Worm (Caenorhabditis elegans) whole organism, L2 larva: ENCODE data around the gene srbc-32.

Experiments used
- F13H6.1 ChIP-seq: sonication (generic microtip); optimal IDR thresholded peaks from 2 replicates; lab custom pipeline; 2016; ENCODE audit warnings: missing genetic modification characterization, missing compliant biosample characterization
- R02D3.7 ChIP-seq: fragments of 150-350 bp; optimal IDR thresholded peaks from 2 replicates; lab custom pipeline; 2014; ENCODE audit warnings: missing biosample characterization, missing genetic modification characterization
- aly-2 ChIP-seq: fragments of 150-350 bp; optimal IDR thresholded peaks from 2 replicates; lab custom pipeline; 2014; ENCODE audit warnings: missing biosample characterization, missing genetic modification characterization
- ama-1 ChIP-seq: fragments of 150-350 bp; optimal IDR thresholded peaks from 2 replicates; lab custom pipeline; 2018; ENCODE audit warnings: inconsistent platforms
- elt-3 ChIP-seq: sonication (generic microtip); optimal IDR thresholded peaks from 2 replicates; lab custom pipeline; 2017; ENCODE audit warnings: missing biosample characterization, missing genetic modification characterization
- gmeb-1 ChIP-seq: fragments of 150-350 bp; optimal IDR thresholded peaks from 2 replicates; lab custom pipeline; 2014; ENCODE audit warnings: missing biosample characterization, missing genetic modification characterization
- lin-13 ChIP-seq: fragments of 150-350 bp; optimal IDR thresholded peaks from 2 replicates; lab custom pipeline; 2014; ENCODE audit warnings: missing biosample characterization, missing genetic modification reagents, missing genetic modification characterization
- lin-39 ChIP-seq: fragments of 150-350 bp; optimal IDR thresholded peaks from 2 replicates; lab custom pipeline; 2014; ENCODE audit warnings: missing biosample characterization, missing genetic modification reagents, missing genetic modification characterization
- lsy-2 ChIP-seq, 2 experiments: fragments of 150-350 bp in 1 of 2; sonication (generic microtip) in 1 of 2; optimal IDR thresholded peaks; 2 replicates each; lab custom pipeline; 2014 to 2017; ENCODE audit warnings: missing biosample characterization in 2 of 2, missing genetic modification characterization in 2 of 2
- nhr-237 ChIP-seq: fragments of 150-350 bp; optimal IDR thresholded peaks from 2 replicates; lab custom pipeline; 2014; ENCODE audit warnings: missing biosample characterization, missing genetic modification characterization
- sma-9 ChIP-seq, 2 experiments: fragments of 150-350 bp in 1 of 2; sonication (generic microtip) in 1 of 2; optimal IDR thresholded peaks; 2 replicates each; lab custom pipeline; 2014 to 2016; ENCODE audit warnings: missing genetic modification characterization in 2 of 2, mild to moderate bottlenecking in 1 of 2, missing biosample characterization in 1 of 2, missing compliant biosample characterization in 1 of 2, missing genetic modification reagents in 1 of 2, moderate library complexity in 1 of 2
- unc-39 ChIP-seq: fragments of 150-350 bp; optimal IDR thresholded peaks from 2 replicates; lab custom pipeline; 2014; ENCODE audit warnings: missing biosample characterization, missing genetic modification characterization
- unc-55 ChIP-seq: fragments of 150-350 bp; sonication (generic microtip); optimal IDR thresholded peaks from 3 replicates; lab custom pipeline; 2014; ENCODE audit warnings: missing biosample characterization, missing genetic modification reagents, missing genetic modification characterization
- ztf-4 ChIP-seq: fragments of 150-350 bp; optimal IDR thresholded peaks from 2 replicates; lab custom pipeline; 2014; ENCODE audit warnings: missing biosample characterization, missing genetic modification characterization

ce11 chrV:3486857-3487256 is at the start of gene srbc-32:
- no peak for TF ChIP-seq unc-39 (tag; lab: Kevin White, UChicago)
- no peak for TF ChIP-seq gmeb-1 (tag; lab: Kevin White, UChicago)
- TF ChIP-seq aly-2 (tag; lab: Kevin White, UChicago): no peak
- TF ChIP-seq lin-13: no peak
- no peak for TF ChIP-seq ama-1 (lab: Kevin White, UChicago)
- no peak for TF ChIP-seq lsy-2 (tag; optimal IDR thresholded peaks at IDR 0.05; lab: Kevin White, UChicago)
- TF ChIP-seq sma-9 (GFP tag; optimal IDR thresholded peaks at IDR 0.05; lab: Kevin White, UChicago): no peak
- TF ChIP-seq sma-9 (tag; optimal IDR thresholded peaks at IDR 0.05; lab: Kevin White, UChicago): no peak
- no peak for TF ChIP-seq nhr-237 (tag; lab: Kevin White, UChicago)
- TF ChIP-seq F13H6.1 (tag; lab: Kevin White, UChicago): no peak
- no peak for TF ChIP-seq ztf-4 (tag; lab: Kevin White, UChicago)
- TF ChIP-seq R02D3.7 (tag; lab: Kevin White, UChicago): no peak
- TF ChIP-seq elt-3 (tag; lab: Kevin White, UChicago): no peak
- no peak for TF ChIP-seq lin-39
- TF ChIP-seq unc-55 (GFP tag; lab: Kevin White, UChicago): no peak
